Worm (Caenorhabditis elegans) whole organism, young adult: ENCODE data around the gene Y32B12B.2.

ENCODE experiments used
- B0261.1 ChIP-seq: sonication (generic microtip); optimal IDR thresholded peaks from 2 replicates; lab custom pipeline; 2016; ENCODE audit warnings: mild to moderate bottlenecking, missing genetic modification characterization, moderate library complexity, missing compliant biosample characterization
- B0336.3 ChIP-seq: fragments of 200-800 bp; sonication (Bioruptor generic); IDR thresholded peaks from 2 replicates; pipeline ENCODE4 v1.3.6; 2022; ENCODE audit warnings: missing genetic modification characterization, missing compliant biosample characterization
- C06A6.2 ChIP-seq: fragments of 200-800 bp; sonication (Bioruptor generic); conservative IDR thresholded peaks from 2 replicates; pipeline ENCODE4 v1.3.6; 2022; ENCODE audit warnings: missing genetic modification characterization, missing compliant biosample characterization
- F22D6.2 ChIP-seq: sonication (generic microtip); optimal IDR thresholded peaks from 2 replicates; lab custom pipeline; 2016; ENCODE audit warnings: mild to moderate bottlenecking, missing genetic modification characterization, missing compliant biosample characterization
- F37B4.10 ChIP-seq: fragments of 200-800 bp; sonication (Bioruptor generic); IDR thresholded peaks from 2 replicates; pipeline ENCODE4 v1.3.6; 2022; ENCODE audit warnings: missing genetic modification characterization, missing compliant biosample characterization
- F52B5.7 ChIP-seq: sonication (generic microtip); optimal IDR thresholded peaks from 2 replicates; lab custom pipeline; 2016; ENCODE audit warnings: mild to moderate bottlenecking, missing genetic modification characterization, missing compliant biosample characterization
- Y56A3A.18 ChIP-seq: fragments of 200-800 bp; sonication (Bioruptor generic); IDR thresholded peaks from 2 replicates; pipeline ENCODE4 v1.3.6; 2022; ENCODE audit warnings: missing genetic modification reagents, missing genetic modification characterization, missing compliant biosample characterization
- akir-1 ChIP-seq: fragments of 200-800 bp; sonication (Bioruptor generic); optimal IDR thresholded peaks from 2 replicates; lab custom pipeline; 2018; ENCODE audit warnings: mild to moderate bottlenecking, missing genetic modification characterization, moderate library complexity, missing compliant biosample characterization
- aptf-2 ChIP-seq: fragments of 200-800 bp; sonication (Bioruptor generic); conservative IDR thresholded peaks from 2 replicates; pipeline ENCODE4 v1.3.6; 2022; ENCODE audit warnings: missing genetic modification reagents, missing genetic modification characterization, missing compliant biosample characterization
- attf-5 ChIP-seq: fragments of 200-800 bp; sonication (Bioruptor generic); optimal IDR thresholded peaks from 2 replicates; lab custom pipeline; 2018; ENCODE audit warnings: mild to moderate bottlenecking, missing genetic modification characterization, missing compliant biosample characterization
- attf-6 ChIP-seq: fragments of 200-800 bp; sonication (Bioruptor generic); IDR thresholded peaks from 2 replicates; pipeline ENCODE4 v1.3.6; 2022; ENCODE audit warnings: missing genetic modification reagents, missing genetic modification characterization, missing compliant biosample characterization
- bed-1 ChIP-seq: fragments of 200-800 bp; sonication (Bioruptor generic); IDR thresholded peaks from 2 replicates; pipeline ENCODE4 v1.3.6; 2022; ENCODE audit warnings: missing genetic modification reagents, missing genetic modification characterization, missing compliant biosample characterization
- ccch-3 ChIP-seq: fragments of 200-800 bp; sonication (Bioruptor generic); optimal IDR thresholded peaks from 2 replicates; lab custom pipeline; 2018; ENCODE audit warnings: mild to moderate bottlenecking, missing genetic modification characterization, missing compliant biosample characterization
- cebp-1 ChIP-seq, 2 experiments: fragments of 200-800 bp in 1 of 2; sonication (Bioruptor generic) in 1 of 2; sonication (generic microtip) in 1 of 2; IDR thresholded peaks in 1 of 2; optimal IDR thresholded peaks in 1 of 2; 2 replicates each; pipeline versions ENCODE4 v1.3.6 to Lab custom; 2017 to 2022; ENCODE audit warnings: missing compliant biosample characterization in 2 of 2, missing genetic modification characterization in 2 of 2, mild to moderate bottlenecking in 1 of 2, missing genetic modification reagents in 1 of 2, moderate library complexity in 1 of 2
- cebp-2 ChIP-seq: fragments of 200-800 bp; sonication (Bioruptor generic); IDR thresholded peaks from 2 replicates; pipeline ENCODE4 v1.3.6; 2022; ENCODE audit warnings: missing genetic modification characterization, missing compliant biosample characterization
- egl-18 ChIP-seq: fragments of 200-800 bp; sonication (Bioruptor generic); IDR thresholded peaks from 2 replicates; pipeline ENCODE4 v1.3.6; 2022; ENCODE audit warnings: missing genetic modification reagents, missing genetic modification characterization, missing compliant biosample characterization
- hlh-12 ChIP-seq: sonication (generic microtip); optimal IDR thresholded peaks from 2 replicates; lab custom pipeline; 2016; ENCODE audit warnings: missing genetic modification characterization, missing compliant biosample characterization
- hmg-1.2 ChIP-seq: fragments of 200-800 bp; sonication (Bioruptor generic); IDR thresholded peaks from 2 replicates; pipeline ENCODE4 v1.3.6; 2022; ENCODE audit warnings: missing genetic modification reagents, missing genetic modification characterization, missing compliant biosample characterization
- hrde-1 ChIP-seq: sonication (generic microtip); optimal IDR thresholded peaks from 2 replicates; lab custom pipeline; 2016; ENCODE audit warnings: missing genetic modification characterization, mild to moderate bottlenecking, missing compliant biosample characterization, moderate library complexity, missing genotype, missing genetic modification reagents, borderline replicate concordance
- hsf-1 ChIP-seq: fragments of 200-800 bp; sonication (Bioruptor generic); IDR thresholded peaks from 2 replicates; pipeline ENCODE4 v1.3.6; 2022; ENCODE audit warnings: missing genetic modification reagents, missing genetic modification characterization, missing compliant biosample characterization
- let-526 ChIP-seq: fragments of 200-800 bp; sonication (Bioruptor generic); IDR thresholded peaks from 2 replicates; pipeline ENCODE4 v1.3.6; 2022; ENCODE audit warnings: missing genetic modification reagents, missing genetic modification characterization, missing compliant biosample characterization
- lin-26 ChIP-seq: fragments of 200-800 bp; sonication (Bioruptor generic); IDR thresholded peaks from 2 replicates; pipeline ENCODE4 v1.3.6; 2022; ENCODE audit warnings: missing genetic modification reagents, missing genetic modification characterization, missing compliant biosample characterization
- lin-40 ChIP-seq: sonication (generic microtip); optimal IDR thresholded peaks from 2 replicates; lab custom pipeline; 2016; ENCODE audit warnings: missing genetic modification characterization, mild to moderate bottlenecking, missing compliant biosample characterization, missing genotype, missing genetic modification reagents
- lin-54 ChIP-seq: fragments of 200-800 bp; sonication (Bioruptor generic); optimal IDR thresholded peaks from 2 replicates; lab custom pipeline; 2018; ENCODE audit warnings: mild to moderate bottlenecking, missing genetic modification characterization, missing compliant biosample characterization
- lsl-1 ChIP-seq: fragments of 200-800 bp; sonication (Bioruptor generic); optimal IDR thresholded peaks from 2 replicates; lab custom pipeline; 2018; ENCODE audit warnings: mild to moderate bottlenecking, missing genetic modification characterization, moderate library complexity, missing compliant biosample characterization
- madf-10 ChIP-seq: sonication (generic microtip); optimal IDR thresholded peaks from 2 replicates; lab custom pipeline; 2016; ENCODE audit warnings: mild to moderate bottlenecking, missing genetic modification characterization, missing compliant biosample characterization
- madf-6 ChIP-seq: fragments of 200-800 bp; sonication (Bioruptor generic); IDR thresholded peaks from 2 replicates; pipeline ENCODE4 v1.3.6; 2022; ENCODE audit warnings: missing genetic modification reagents, missing genetic modification characterization, missing compliant biosample characterization
- mcd-1 ChIP-seq: fragments of 200-800 bp; sonication (Bioruptor generic); IDR thresholded peaks from 2 replicates; pipeline ENCODE4 v1.3.6; 2022; ENCODE audit warnings: missing genetic modification reagents, missing genetic modification characterization, missing compliant biosample characterization
- nfya-2 ChIP-seq: fragments of 200-800 bp; sonication (Bioruptor generic); IDR thresholded peaks from 2 replicates; pipeline ENCODE4 v1.3.6; 2022; ENCODE audit warnings: missing genetic modification reagents, missing genetic modification characterization, missing compliant biosample characterization
- nhr-120 ChIP-seq: fragments of 200-800 bp; sonication (Bioruptor generic); IDR thresholded peaks from 2 replicates; pipeline ENCODE4 v1.3.6; 2022; ENCODE audit warnings: missing genetic modification characterization, missing compliant biosample characterization
- nhr-179 ChIP-seq: sonication (generic microtip); optimal IDR thresholded peaks from 2 replicates; lab custom pipeline; 2016; ENCODE audit warnings: mild to moderate bottlenecking, missing genetic modification characterization, missing compliant biosample characterization
- pbrm-1 ChIP-seq: fragments of 200-800 bp; sonication (Bioruptor generic); IDR thresholded peaks from 2 replicates; pipeline ENCODE4 v1.3.6; 2022; ENCODE audit warnings: missing genetic modification reagents, missing genetic modification characterization, missing compliant biosample characterization
- rcor-1 ChIP-seq: fragments of 200-800 bp; sonication (Bioruptor generic); IDR thresholded peaks from 2 replicates; pipeline ENCODE4 v1.3.6; 2022; ENCODE audit warnings: missing genetic modification reagents, missing genetic modification characterization, missing compliant biosample characterization
- rec-8 ChIP-seq, 2 experiments: sonication (generic microtip); optimal IDR thresholded peaks; 2 replicates each; lab custom pipeline; 2016; ENCODE audit warnings: mild to moderate bottlenecking in 2 of 2, missing genetic modification characterization in 2 of 2, missing genetic modification reagents in 2 of 2, missing genotype in 2 of 2, missing biosample characterization in 1 of 2, missing compliant biosample characterization in 1 of 2, moderate library complexity in 1 of 2
- repo-1 ChIP-seq: sonication (generic microtip); optimal IDR thresholded peaks from 2 replicates; lab custom pipeline; 2017; ENCODE audit warnings: mild to moderate bottlenecking, missing genetic modification characterization, missing compliant biosample characterization
- snpc-1.1 ChIP-seq: sonication (generic microtip); optimal IDR thresholded peaks from 2 replicates; lab custom pipeline; 2017; ENCODE audit warnings: missing genetic modification characterization, mild to moderate bottlenecking, missing compliant biosample characterization, antibody characterized with exemption, moderate library complexity, missing genotype, missing genetic modification reagents; ENCODE audit not compliant: insufficient read depth
- sptf-2 ChIP-seq: fragments of 200-800 bp; sonication (Bioruptor generic); optimal IDR thresholded peaks from 2 replicates; lab custom pipeline; 2018; ENCODE audit warnings: mild to moderate bottlenecking, missing genetic modification characterization, missing compliant biosample characterization
- tlf-1 ChIP-seq: fragments of 200-800 bp; sonication (Bioruptor generic); optimal IDR thresholded peaks from 2 replicates; lab custom pipeline; 2018; ENCODE audit warnings: mild to moderate bottlenecking, missing genetic modification characterization, missing compliant biosample characterization
- xnd-1 ChIP-seq: sonication (generic microtip); optimal IDR thresholded peaks from 2 replicates; lab custom pipeline; 2016; ENCODE audit warnings: missing genotype, missing genetic modification reagents, missing genetic modification characterization, missing compliant biosample characterization
- zfh-2 ChIP-seq: fragments of 200-800 bp; sonication (Bioruptor generic); conservative IDR thresholded peaks from 2 replicates; pipeline ENCODE4 v1.3.6; 2022; ENCODE audit warnings: missing genetic modification reagents, missing genetic modification characterization, missing compliant biosample characterization
- ztf-25 ChIP-seq: fragments of 200-800 bp; sonication (Bioruptor generic); IDR thresholded peaks from 2 replicates; pipeline ENCODE4 v1.3.6; 2022; ENCODE audit warnings: missing genetic modification reagents, missing genetic modification characterization, missing compliant biosample characterization

Gene Y32B12B.2

ce11 chrV:16595140-16595791 is 57.1 kb downstream of the Y32B12B.2 start, which contains the start of gene cpl-1 (continued):
- TF ChIP-seq zfh-2 (peak; percentile 69), cebp-1 (GFP tag; IDR thresholded peaks at IDR 0.05; lab: Robert Waterston, UW) (no peak), cebp-1 (tag; optimal IDR thresholded peaks at IDR 0.05; lab: Kevin White, UChicago) (peak; percentile 32)

- no peak for TF ChIP-seq egl-18
- TF ChIP-seq tlf-1, result no peak
- no peak for TF ChIP-seq nfya-2 (GFP tag; lab: Robert Waterston, UW)
- TF ChIP-seq attf-6 (GFP tag; lab: Robert Waterston, UW), result no peak
- no peak for TF ChIP-seq lsl-1 (GFP tag; lab: Kevin White, UChicago)
- no peak for TF ChIP-seq aptf-2
- TF ChIP-seq F52B5.7 (tag; lab: Kevin White, UChicago), result no peak
Observed at ce11 chrV:16596102-16596501, 57.9 kb downstream of the Y32B12B.2 start.

ce11 chrV:16597344-16597869 is 59.2 kb downstream of the Y32B12B.2 start:
- TF ChIP-seq ztf-25 (GFP tag; lab: Robert Waterston, UW) (0 out of 2 replicates have a peak, but pooled peaks have one; percentile 29), pbrm-1 (GFP tag; lab: Robert Waterston, UW) (0 out of 2 replicates have a peak, but pooled peaks have one; percentile 35), attf-6 (GFP tag; lab: Robert Waterston, UW) (peak; percentile 60; the same call in 1 of the 2 replicates), lin-26 (GFP tag; lab: Robert Waterston, UW) (peak; percentile 71), hmg-1.2 (GFP tag; lab: Robert Waterston, UW) (peak; percentile 94)

ce11 chrV:16598437-16598836 is 60.2 kb downstream of the Y32B12B.2 start:
- TF ChIP-seq madf-10 (no peak), repo-1 (tag; lab: Kevin White, UChicago) (no peak), Y56A3A.18 (GFP tag; lab: Robert Waterston, UW) (no peak), F37B4.10 (GFP tag; lab: Robert Waterston, UW) (no peak), mcd-1 (GFP tag; lab: Robert Waterston, UW) (0 out of 2 replicates have a peak, but pooled peaks have one; percentile 12), let-526 (0 out of 2 replicates have a peak, but pooled peaks have one; percentile 61), sptf-2 (GFP tag; lab: Kevin White, UChicago) (no peak), madf-6 (GFP tag; lab: Robert Waterston, UW) (0 out of 2 replicates have a peak, but pooled peaks have one; percentile 8), lin-54 (no peak), tlf-1 (no peak), B0261.1 (tag; lab: Kevin White, UChicago) (no peak), akir-1 (GFP tag; lab: Kevin White, UChicago) (no peak), hsf-1 (peak; percentile 85), nhr-120 (no peak), rcor-1 (GFP tag; lab: Robert Waterston, UW) (no peak), ccch-3 (GFP tag; lab: Kevin White, UChicago) (no peak), rec-8 (tag; optimal IDR thresholded peaks at IDR 0.05; lab: Kevin White, UChicago) (no peak), cebp-2 (GFP tag; lab: Robert Waterston, UW) (no peak), snpc-1.1 (tag; lab: Kevin White, UChicago) (no peak), lin-40 (tag; lab: Kevin White, UChicago) (no peak), hrde-1 (tag; lab: Kevin White, UChicago) (no peak), B0336.3 (GFP tag; lab: Robert Waterston, UW) (no peak), attf-5 (GFP tag; lab: Kevin White, UChicago) (no peak), bed-1 (GFP tag; lab: Robert Waterston, UW) (no peak), F22D6.2 (no peak), nhr-179 (tag; lab: Kevin White, UChicago) (no peak), C06A6.2 (GFP tag; lab: Robert Waterston, UW) (peak; percentile 64; the same call in 1 of the 2 replicates), hlh-12 (no peak), lsl-1 (GFP tag; lab: Kevin White, UChicago) (no peak), xnd-1 (no peak)
